Fruit fly (Drosophila melanogaster) whole organism, embryonic: ENCODE data around the gene Gyc89Da.
A peak's percentile ranks its signal among the peaks of the same experiment; 100 is the strongest.

Experiments used
- Asciz ChIP-seq: fragments of 200-800 bp; sonication (Bioruptor generic); optimal IDR thresholded peaks from 2 replicates; lab custom pipeline; 2017; ENCODE audit warnings: missing biosample characterization, mild to moderate bottlenecking, missing genetic modification characterization, missing genetic modification reagents
- Atf-2 ChIP-seq: fragments of 200-800 bp; sonication (Bioruptor generic); optimal IDR thresholded peaks from 2 replicates; lab custom pipeline; 2016; ENCODE audit warnings: missing biosample characterization, missing genetic modification characterization
- Awh ChIP-seq: fragments of 200-800 bp; sonication (Bioruptor generic); IDR thresholded peaks from 2 replicates; pipeline ENCODE4, ENCODE4 v1.3.6; 2022; ENCODE audit warnings: missing biosample characterization, missing genetic modification characterization
- CG12071 ChIP-seq: fragments of 200-800 bp; sonication (Bioruptor generic); optimal IDR thresholded peaks from 3 replicates; lab custom pipeline; 2018; ENCODE audit warnings: missing biosample characterization, mild to moderate bottlenecking, missing genetic modification characterization
- CG12391 ChIP-seq: fragments of 200-800 bp; sonication (Bioruptor generic); optimal IDR thresholded peaks from 3 replicates; lab custom pipeline; 2018; ENCODE audit warnings: missing biosample characterization, mild to moderate bottlenecking, missing genetic modification characterization, moderate library complexity
- CG13624 ChIP-seq: fragments of 200-800 bp; sonication (Bioruptor generic); optimal IDR thresholded peaks from 2 replicates; lab custom pipeline; 2016; ENCODE audit warnings: missing biosample characterization, missing genetic modification characterization
- CG14050 ChIP-seq: fragments of 200-800 bp; sonication (Bioruptor generic); IDR thresholded peaks from 3 replicates; pipeline ENCODE4 v1.3.6; 2022; ENCODE audit warnings: missing biosample characterization, missing genetic modification characterization
- CG17568 ChIP-seq: fragments of 200-800 bp; sonication (Bioruptor generic); optimal IDR thresholded peaks from 2 replicates; lab custom pipeline; 2018; ENCODE audit warnings: missing biosample characterization, mild to moderate bottlenecking, missing genetic modification characterization, moderate library complexity
- CG1792 ChIP-seq: fragments of 200-800 bp; sonication (Bioruptor generic); optimal IDR thresholded peaks from 2 replicates; lab custom pipeline; 2016; ENCODE audit warnings: missing biosample characterization, missing genetic modification characterization
- CG2889 ChIP-seq: fragments of 200-800 bp; sonication (Bioruptor generic); IDR thresholded peaks from 3 replicates; pipeline ENCODE4 v1.3.6; 2022; ENCODE audit warnings: missing biosample characterization, missing genetic modification characterization
- CG31365 ChIP-seq: fragments of 200-800 bp; sonication (Bioruptor generic); optimal IDR thresholded peaks from 2 replicates; lab custom pipeline; 2018; ENCODE audit warnings: missing biosample characterization, mild to moderate bottlenecking, missing genetic modification characterization
- CG3995 ChIP-seq: fragments of 200-800 bp; sonication (Bioruptor generic); optimal IDR thresholded peaks from 3 replicates; lab custom pipeline; 2016; ENCODE audit warnings: missing biosample characterization, missing genetic modification characterization
- CG4360 ChIP-seq: fragments of 200-800 bp; sonication (Bioruptor generic); IDR thresholded peaks from 2 replicates; pipeline ENCODE4 v1.3.6; 2022; ENCODE audit warnings: missing biosample characterization, missing genetic modification characterization
- CG4707 ChIP-seq: fragments of 200-800 bp; sonication (Bioruptor generic); optimal IDR thresholded peaks from 2 replicates; lab custom pipeline; 2018; ENCODE audit warnings: missing biosample characterization, mild to moderate bottlenecking, missing genetic modification characterization, moderate library complexity
- CG6813 ChIP-seq: fragments of 200-800 bp; sonication (Bioruptor generic); optimal IDR thresholded peaks from 2 replicates; lab custom pipeline; 2017; ENCODE audit warnings: missing biosample characterization, missing genetic modification characterization, mild to moderate bottlenecking, moderate library complexity, missing genetic modification reagents
- CG7556 ChIP-seq: fragments of 200-800 bp; sonication (Bioruptor generic); optimal IDR thresholded peaks from 2 replicates; lab custom pipeline; 2017; ENCODE audit warnings: missing biosample characterization, mild to moderate bottlenecking, missing genetic modification characterization
- CG7786 ChIP-seq: fragments of 200-800 bp; sonication (Bioruptor generic); optimal IDR thresholded peaks from 2 replicates; lab custom pipeline; 2016; ENCODE audit warnings: missing biosample characterization, missing genetic modification characterization
- CG8281 ChIP-seq: fragments of 200-800 bp; sonication (Bioruptor generic); optimal IDR thresholded peaks from 2 replicates; lab custom pipeline; 2018; ENCODE audit warnings: missing biosample characterization, mild to moderate bottlenecking, missing genetic modification characterization, moderate library complexity
- CG8359 ChIP-seq: fragments of 200-800 bp; sonication (Bioruptor generic); optimal IDR thresholded peaks from 2 replicates; lab custom pipeline; 2017; ENCODE audit warnings: missing biosample characterization, mild to moderate bottlenecking, missing genetic modification characterization, borderline replicate concordance
- CG9797 ChIP-seq: fragments of 200-800 bp; sonication (Bioruptor generic); optimal IDR thresholded peaks from 3 replicates; lab custom pipeline; 2018; ENCODE audit warnings: missing biosample characterization, mild to moderate bottlenecking, missing genetic modification characterization
- Dad ChIP-seq: fragments of 200-800 bp; sonication (Bioruptor generic); optimal IDR thresholded peaks from 3 replicates; lab custom pipeline; 2016; ENCODE audit warnings: missing biosample characterization, missing genetic modification characterization
- Dfd ChIP-seq, 2 experiments: fragments of >200 bp; optimal IDR thresholded peaks; 2 replicates each; lab custom pipeline; 2017; ENCODE audit warnings: missing biosample characterization in 2 of 2, missing genetic modification characterization in 2 of 2
- Dp ChIP-seq: fragments of 200-800 bp; sonication (Bioruptor generic); optimal IDR thresholded peaks from 2 replicates; lab custom pipeline; 2018; ENCODE audit warnings: missing biosample characterization, mild to moderate bottlenecking, missing genetic modification characterization, moderate library complexity
- Elba2 ChIP-seq: fragments of 200-800 bp; sonication (Bioruptor generic); optimal IDR thresholded peaks from 3 replicates; lab custom pipeline; 2016; ENCODE audit warnings: missing biosample characterization, missing genetic modification characterization
- Gsc ChIP-seq: fragments of 200-800 bp; sonication (Bioruptor generic); IDR thresholded peaks from 2 replicates; pipeline ENCODE4 v1.3.6; 2022; ENCODE audit warnings: missing biosample characterization, missing genetic modification characterization
- H2.0 ChIP-seq: fragments of 200-800 bp; sonication (Bioruptor generic); IDR thresholded peaks from 2 replicates; pipeline ENCODE4 v1.3.6; 2022; ENCODE audit warnings: missing biosample characterization, missing genetic modification characterization
- Hand ChIP-seq: fragments of 200-800 bp; sonication (Bioruptor generic); optimal IDR thresholded peaks from 2 replicates; lab custom pipeline; 2017; ENCODE audit warnings: mild to moderate bottlenecking, missing biosample characterization, missing genetic modification reagents, missing genetic modification characterization
- Lpt ChIP-seq: fragments of >200 bp; optimal IDR thresholded peaks from 2 replicates; lab custom pipeline; 2018; ENCODE audit warnings: missing biosample characterization, missing genetic modification characterization
- Med ChIP-seq: fragments of 200-800 bp; sonication (Bioruptor generic); peaks from one replicate; lab custom pipeline; 2016; ENCODE audit warnings: missing biosample characterization, missing genetic modification characterization, mild to moderate bottlenecking, inconsistent platforms, moderate library complexity
- Opbp ChIP-seq: fragments of 200-800 bp; sonication (Bioruptor generic); IDR thresholded peaks from 3 replicates; pipeline ENCODE4 v1.3.6; 2022; ENCODE audit warnings: missing biosample characterization, missing genetic modification characterization; ENCODE audit not compliant: partially characterized antibody
- Rfx ChIP-seq: fragments of 200-800 bp; sonication (Bioruptor generic); IDR thresholded peaks from 2 replicates; pipeline ENCODE4 v1.3.6; 2022; ENCODE audit warnings: missing biosample characterization, missing genetic modification characterization
- Scr ChIP-seq: fragments of 200-800 bp; sonication (Bioruptor generic); IDR thresholded peaks from 2 replicates; pipeline ENCODE4 v1.3.6; 2022; ENCODE audit warnings: missing biosample characterization, missing genetic modification characterization; ENCODE audit not compliant: partially characterized antibody
- TFAM ChIP-seq: fragments of 200-800 bp; sonication (Bioruptor generic); optimal IDR thresholded peaks from 2 replicates; lab custom pipeline; 2017; ENCODE audit warnings: missing biosample characterization, missing genetic modification characterization, inconsistent platforms
- Xbp1 ChIP-seq: fragments of 200-800 bp; sonication (Bioruptor generic); optimal IDR thresholded peaks from 3 replicates; lab custom pipeline; 2016; ENCODE audit warnings: missing biosample characterization, mild to moderate bottlenecking, missing genetic modification characterization
- az2 ChIP-seq: fragments of 200-800 bp; sonication (Bioruptor generic); optimal IDR thresholded peaks from 3 replicates; lab custom pipeline; 2016; ENCODE audit warnings: missing biosample characterization, missing genetic modification characterization
- da ChIP-seq: fragments of 200-800 bp; sonication (Bioruptor generic); optimal IDR thresholded peaks from 2 replicates; lab custom pipeline; 2016; ENCODE audit warnings: missing biosample characterization, missing genetic modification characterization
- esg ChIP-seq: fragments of 200-800 bp; sonication (Bioruptor generic); conservative IDR thresholded peaks from 2 replicates; pipeline ENCODE4 v1.3.6; 2022; ENCODE audit warnings: missing biosample characterization, missing genetic modification characterization
- fd96Cb ChIP-seq: fragments of 200-800 bp; sonication (Bioruptor generic); optimal IDR thresholded peaks from 2 replicates; lab custom pipeline; 2018; ENCODE audit warnings: missing biosample characterization, mild to moderate bottlenecking, missing genetic modification characterization, moderate library complexity
- gsb ChIP-seq: fragments of 200-800 bp; sonication (Bioruptor generic); IDR thresholded peaks from 2 replicates; pipeline ENCODE4 v1.3.6; 2022; ENCODE audit warnings: missing biosample characterization, missing genetic modification characterization
- ken ChIP-seq: fragments of 200-800 bp; sonication (Bioruptor generic); IDR thresholded peaks from 3 replicates; pipeline ENCODE4 v1.3.6; 2022; ENCODE audit warnings: missing biosample characterization, missing genetic modification characterization
- lbe ChIP-seq: fragments of 200-800 bp; sonication (Bioruptor generic); optimal IDR thresholded peaks from 2 replicates; lab custom pipeline; 2016; ENCODE audit warnings: missing biosample characterization, mild to moderate bottlenecking, missing genetic modification characterization
- oc ChIP-seq: fragments of 200-800 bp; sonication (Bioruptor generic); optimal IDR thresholded peaks from 2 replicates; lab custom pipeline; 2018; ENCODE audit warnings: missing biosample characterization, mild to moderate bottlenecking, missing genetic modification characterization, moderate library complexity
- otp ChIP-seq: fragments of 200-800 bp; sonication (Bioruptor generic); IDR thresholded peaks from 3 replicates; pipeline ENCODE4, ENCODE4 v1.3.6; 2022; ENCODE audit warnings: missing biosample characterization, missing genetic modification characterization
- pum ChIP-seq: fragments of 200-800 bp; sonication (Bioruptor generic); optimal IDR thresholded peaks from 2 replicates; lab custom pipeline; 2016; ENCODE audit warnings: missing biosample characterization, missing genetic modification characterization
- scrt ChIP-seq: fragments of 200-800 bp; sonication (Bioruptor generic); optimal IDR thresholded peaks from 2 replicates; lab custom pipeline; 2018; ENCODE audit warnings: missing biosample characterization, mild to moderate bottlenecking, missing genetic modification characterization, moderate library complexity
- seq ChIP-seq: fragments of 200-800 bp; sonication (Bioruptor generic); IDR thresholded peaks from 2 replicates; pipeline ENCODE4 v1.3.6; 2022; ENCODE audit warnings: missing biosample characterization, missing genetic modification characterization
- tll ChIP-seq, 2 experiments: fragments of 200-800 bp in 1 of 2; fragments of >200 bp in 1 of 2; sonication (Bioruptor generic) in 1 of 2; optimal IDR thresholded peaks; 2 replicates each; lab custom pipeline; 2017 to 2019; ENCODE audit warnings: missing biosample characterization in 2 of 2, missing genetic modification characterization in 2 of 2, mild to moderate bottlenecking in 1 of 2, moderate library complexity in 1 of 2
- ttk ChIP-seq: fragments of 200-800 bp; sonication (Bioruptor generic); IDR thresholded peaks from 2 replicates; pipeline ENCODE4 v2.1.2; 2022; ENCODE audit warnings: missing biosample characterization, missing genetic modification characterization
- vvl ChIP-seq: fragments of 200-800 bp; sonication (Bioruptor generic); IDR thresholded peaks from 2 replicates; pipeline ENCODE4 v1.3.6; 2022; ENCODE audit warnings: missing biosample characterization, missing genetic modification characterization
- z ChIP-seq: fragments of 200-800 bp; sonication (Bioruptor generic); IDR thresholded peaks from 3 replicates; pipeline ENCODE4 v1.3.6; 2022; ENCODE audit warnings: missing biosample characterization, missing genetic modification characterization

The Gyc89Da gene

dm6 chr3R:16469501-16470263, 2.7 kb upstream of the Gyc89Da start, which contains the start of the genes CG42232 and CSN5 (continued):
- TF ChIP-seq CG3995 (GFP tag; lab: Kevin White, UChicago) (peak; percentile 45), CG17568 (GFP tag; lab: Kevin White, UChicago) (no peak), gsb (GFP tag; lab: Robert Waterston, UW) (no peak), CG4707 (GFP tag; lab: Kevin White, UChicago) (no peak), Elba2 (GFP tag; lab: Kevin White, UChicago) (no peak), seq (GFP tag; lab: Robert Waterston, UW) (no peak), otp (GFP tag; lab: Robert Waterston, UW) (no peak), z (GFP tag; lab: Robert Waterston, UW) (no peak), tll (GFP tag; optimal IDR thresholded peaks at IDR 0.05; lab: Kevin White, UChicago) (peak in 1 of 2 experiments; percentile 28), CG12391 (peak; percentile 82), Med (GFP tag; lab: Kevin White, UChicago) (no peak), da (GFP tag; lab: Kevin White, UChicago) (no peak), CG6813 (GFP tag; lab: Kevin White, UChicago) (no peak), CG14050 (GFP tag; lab: Robert Waterston, UW) (no peak), CG7556 (GFP tag; lab: Kevin White, UChicago) (no peak), Lpt (no peak), CG31365 (no peak), az2 (GFP tag; lab: Kevin White, UChicago) (peak; percentile 67), Atf-2 (GFP tag; lab: Kevin White, UChicago) (peak; percentile 22), ttk (GFP tag; lab: Robert Waterston, UW) (peak; percentile 45; the same call in 1 of the 2 replicates), CG1792 (no peak), Dp (GFP tag; lab: Kevin White, UChicago) (peak; percentile 46), CG12071 (GFP tag; lab: Kevin White, UChicago) (no peak), CG8281 (tag; lab: Kevin White, UChicago) (no peak), Xbp1 (peak; percentile 78), CG4360 (no peak), Opbp (GFP tag; lab: Robert Waterston, UW) (no peak; the same call in 2 of the 3 replicates), CG9797 (GFP tag; lab: Kevin White, UChicago) (peak; percentile 14), Dfd (GFP tag; optimal IDR thresholded peaks at IDR 0.05; lab: Kevin White, UChicago) (no peak), Rfx (peak; percentile 65; the same call in 1 of the 2 replicates), vvl (GFP tag; lab: Robert Waterston, UW) (peak; percentile 71), Gsc (GFP tag; lab: Robert Waterston, UW) (no peak), CG7786 (GFP tag; lab: Kevin White, UChicago) (peak; percentile 9), CG2889 (GFP tag; lab: Robert Waterston, UW) (no peak), Dad (GFP tag; lab: Kevin White, UChicago) (peak; percentile 1), CG8359 (GFP tag; lab: Kevin White, UChicago) (no peak), esg (GFP tag; lab: Robert Waterston, UW) (no peak), scrt (no peak), oc (tag; lab: Kevin White, UChicago) (no peak), Asciz (GFP tag; lab: Kevin White, UChicago) (peak; percentile 39), fd96Cb (tag; lab: Kevin White, UChicago) (peak; percentile 49), Hand (no peak), TFAM (GFP tag; lab: Kevin White, UChicago) (no peak), H2.0 (GFP tag; lab: Robert Waterston, UW) (peak; percentile 35; the same call in 1 of the 2 replicates), Scr (GFP tag; lab: Robert Waterston, UW) (peak; percentile 64), lbe (GFP tag; lab: Kevin White, UChicago) (no peak), ken (GFP tag; lab: Robert Waterston, UW) (no peak), pum (peak; percentile 52), Awh (GFP tag; lab: Robert Waterston, UW) (no peak), CG13624 (GFP tag; lab: Kevin White, UChicago) (no peak)
